Worm (Caenorhabditis elegans) whole organism, L3 larva: ENCODE data around the gene F14F9.5.

Experiments
- R02D3.7 ChIP-seq: fragments of 150-350 bp; optimal IDR thresholded peaks from 2 replicates; lab custom pipeline; 2014; ENCODE audit warnings: missing biosample characterization, missing genetic modification characterization
- ZK546.5 ChIP-seq: sonication (generic microtip); optimal IDR thresholded peaks from 2 replicates; lab custom pipeline; 2017; ENCODE audit warnings: missing biosample characterization, missing genetic modification characterization
- aly-2 ChIP-seq: fragments of 150-350 bp; optimal IDR thresholded peaks from 2 replicates; lab custom pipeline; 2014; ENCODE audit warnings: missing biosample characterization, missing genetic modification characterization
- ceh-16 ChIP-seq: sonication (generic microtip); optimal IDR thresholded peaks from 2 replicates; lab custom pipeline; 2017; ENCODE audit warnings: missing biosample characterization, missing genetic modification characterization
- ceh-28 ChIP-seq: fragments of 150-350 bp; optimal IDR thresholded peaks from 2 replicates; lab custom pipeline; 2014; ENCODE audit warnings: missing biosample characterization, missing genetic modification reagents, missing genetic modification characterization
- ceh-82 ChIP-seq: fragments of 150-350 bp; optimal IDR thresholded peaks from 2 replicates; lab custom pipeline; 2014; ENCODE audit warnings: missing biosample characterization, missing genetic modification characterization
- ceh-9 ChIP-seq: sonication (generic microtip); optimal IDR thresholded peaks from 2 replicates; lab custom pipeline; 2018; ENCODE audit warnings: missing biosample characterization, missing genetic modification characterization
- daf-12 ChIP-seq: fragments of 150-350 bp; optimal IDR thresholded peaks from 2 replicates; lab custom pipeline; 2014; ENCODE audit warnings: missing biosample characterization, missing genetic modification reagents, missing genetic modification characterization
- egl-5 ChIP-seq: fragments of 150-350 bp; optimal IDR thresholded peaks from 2 replicates; lab custom pipeline; 2017; ENCODE audit warnings: missing biosample characterization, missing genetic modification reagents, missing genetic modification characterization, inconsistent platforms
- elt-1 ChIP-seq: fragments of 150-350 bp; optimal IDR thresholded peaks from 2 replicates; lab custom pipeline; 2014; ENCODE audit warnings: missing biosample characterization, missing genetic modification characterization
- fkh-10 ChIP-seq: sonication (generic microtip); optimal IDR thresholded peaks from 2 replicates; lab custom pipeline; 2017; ENCODE audit warnings: missing biosample characterization, missing genetic modification reagents, missing genetic modification characterization
- fkh-2 ChIP-seq: fragments of 150-350 bp; optimal IDR thresholded peaks from 2 replicates; lab custom pipeline; 2014; ENCODE audit warnings: missing biosample characterization, missing genetic modification reagents, missing genetic modification characterization
- fos-1 ChIP-seq: fragments of 150-350 bp; optimal IDR thresholded peaks from 2 replicates; lab custom pipeline; 2014; ENCODE audit warnings: missing biosample characterization, missing genetic modification characterization
- jun-1 ChIP-seq: fragments of 150-350 bp; optimal IDR thresholded peaks from 2 replicates; lab custom pipeline; 2014; ENCODE audit warnings: missing biosample characterization, missing genetic modification reagents, missing genetic modification characterization
- lin-39 ChIP-seq: fragments of 150-350 bp; optimal IDR thresholded peaks from 2 replicates; lab custom pipeline; 2018; ENCODE audit warnings: missing biosample characterization, missing genetic modification reagents, missing genetic modification characterization
- mdl-1 ChIP-seq: fragments of 150-350 bp; optimal IDR thresholded peaks from 2 replicates; lab custom pipeline; 2014; ENCODE audit warnings: missing biosample characterization, missing genetic modification characterization
- mml-1 ChIP-seq: fragments of 150-350 bp; sonication (generic microtip); optimal IDR thresholded peaks from 3 replicates; lab custom pipeline; 2014; ENCODE audit warnings: missing biosample characterization, missing genetic modification characterization
- nfya-1 ChIP-seq: sonication (generic microtip); optimal IDR thresholded peaks from 2 replicates; lab custom pipeline; 2017; ENCODE audit warnings: missing genetic modification characterization, mild to moderate bottlenecking, missing compliant biosample characterization, antibody characterized with exemption, moderate library complexity; ENCODE audit not compliant: insufficient read depth
- nhr-11 ChIP-seq: fragments of 150-350 bp; optimal IDR thresholded peaks from 2 replicates; lab custom pipeline; 2014; ENCODE audit warnings: missing biosample characterization, missing genetic modification characterization
- nhr-12 ChIP-seq: fragments of 150-350 bp; optimal IDR thresholded peaks from 2 replicates; lab custom pipeline; 2014; ENCODE audit warnings: missing biosample characterization, missing genetic modification characterization
- nhr-28 ChIP-seq: fragments of 150-350 bp; optimal IDR thresholded peaks from 2 replicates; lab custom pipeline; 2014; ENCODE audit warnings: missing biosample characterization, missing genetic modification characterization
- pha-4 ChIP-seq: fragments of 150-350 bp; optimal IDR thresholded peaks from 2 replicates; lab custom pipeline; 2014; ENCODE audit warnings: missing biosample characterization, missing genetic modification reagents, missing genetic modification characterization
- pqm-1 ChIP-seq: fragments of 150-350 bp; optimal IDR thresholded peaks from 2 replicates; lab custom pipeline; 2017; ENCODE audit warnings: missing biosample characterization, missing genetic modification characterization, inconsistent platforms
- sea-2 ChIP-seq: fragments of 150-350 bp; sonication (generic microtip); optimal IDR thresholded peaks from 4 replicates; lab custom pipeline; 2014; ENCODE audit warnings: missing biosample characterization, missing genetic modification reagents, missing genetic modification characterization
- skn-1 ChIP-seq: fragments of 150-350 bp; optimal IDR thresholded peaks from 2 replicates; lab custom pipeline; 2014; ENCODE audit warnings: missing biosample characterization, missing genetic modification characterization
- unc-62 ChIP-seq: fragments of 150-350 bp; sonication (generic microtip); optimal IDR thresholded peaks from 4 replicates; lab custom pipeline; 2014; ENCODE audit warnings: missing biosample characterization, missing genetic modification reagents, missing genetic modification characterization
- ztf-4 ChIP-seq: fragments of 150-350 bp; optimal IDR thresholded peaks from 2 replicates; lab custom pipeline; 2014; ENCODE audit warnings: missing biosample characterization, missing genetic modification characterization

Gene F14F9.5

ce11 chrV:5150880-5151279 is 24.0 kb downstream of the F14F9.5 start, which contains the start of gene srh-130:
srh-130 (plus strand) TSS chrV:5151180.
- no peak for TF ChIP-seq nhr-28 (tag; lab: Kevin White, UChicago)
- TF ChIP-seq jun-1 (tag; lab: Kevin White, UChicago): no peak
- no peak for TF ChIP-seq ceh-28
- TF ChIP-seq R02D3.7 (tag; lab: Kevin White, UChicago): no peak
- TF ChIP-seq elt-1 (tag; lab: Kevin White, UChicago): no peak
- TF ChIP-seq nhr-12 (tag; lab: Kevin White, UChicago): no peak
- TF ChIP-seq, all 47 proteins: peak for 0

- TF ChIP-seq mml-1 (tag; lab: Kevin White, UChicago): no peak
These were observed 28.6 kb downstream of the F14F9.5 start, which contains the start of gene srx-38 for ce11 chrV:5155516-5155915. srx-38 (minus strand) TSS chrV:5155616.

ce11 chrV:5157660-5158059 is 30.8 kb downstream of the F14F9.5 start, which contains the start of gene srx-39:
srx-39 (minus strand) TSS chrV:5157760.
- TF ChIP-seq skn-1 (tag; lab: Kevin White, UChicago): no peak
- no peak for TF ChIP-seq R02D3.7 (tag; lab: Kevin White, UChicago)
- TF ChIP-seq daf-12 (tag; lab: Kevin White, UChicago): no peak
- no peak for TF ChIP-seq jun-1 (tag; lab: Kevin White, UChicago)
- no peak for TF ChIP-seq fos-1
- no peak for TF ChIP-seq ZK546.5 (tag; lab: Kevin White, UChicago)
- no peak for TF ChIP-seq nhr-11
- no peak for TF ChIP-seq pqm-1

- TF ChIP-seq R02D3.7 (tag; lab: Kevin White, UChicago) (no peak), fkh-10 (no peak), daf-12 (tag; lab: Kevin White, UChicago) (no peak), ceh-28 (no peak), lin-39 (no peak), pqm-1 (no peak), ZK546.5 (tag; lab: Kevin White, UChicago) (no peak), jun-1 (tag; lab: Kevin White, UChicago) (no peak), sea-2 (GFP tag; lab: Kevin White, UChicago) (no peak), ceh-9 (tag; lab: Kevin White, UChicago) (no peak), fkh-2 (tag; lab: Kevin White, UChicago) (no peak), nhr-11 (no peak), elt-1 (tag; lab: Kevin White, UChicago) (no peak), fos-1 (no peak), ztf-4 (no peak), nfya-1 (tag; lab: Kevin White, UChicago) (no peak)
These were observed 31.4 kb downstream of the F14F9.5 start, which contains the start of gene abu-15 for ce11 chrV:5158302-5158701. abu-15 (plus strand) TSS chrV:5158602.

- no peak for TF ChIP-seq skn-1 (tag; lab: Kevin White, UChicago)
These were observed 34.9 kb downstream of the F14F9.5 start, which contains the start of gene abu-6 for ce11 chrV:5161792-5162191. abu-6 (minus strand) TSS chrV:5161892.

- TF ChIP-seq mdl-1: no peak
- TF ChIP-seq ceh-82 (tag; lab: Kevin White, UChicago): no peak
- no peak for TF ChIP-seq sea-2 (GFP tag; lab: Kevin White, UChicago)
- TF ChIP-seq, all 47 proteins: peak for 0
These were observed 37.8 kb downstream of the F14F9.5 start, which contains the start of gene abu-7 for ce11 chrV:5164682-5165081. abu-7 (minus strand) TSS chrV:5164782.

- TF ChIP-seq R02D3.7 (tag; lab: Kevin White, UChicago) (no peak), ceh-16 (tag; lab: Kevin White, UChicago) (no peak), egl-5 (tag; lab: Kevin White, UChicago) (no peak), mdl-1 (no peak), unc-62 (GFP tag; lab: Kevin White, UChicago) (no peak), aly-2 (tag; lab: Kevin White, UChicago) (no peak), nhr-12 (tag; lab: Kevin White, UChicago) (no peak), pha-4 (no peak)
These were observed 38.5 kb downstream of the F14F9.5 start, which contains the start of gene srw-140 for ce11 chrV:5165426-5165825. srw-140 (plus strand) TSS chrV:5165726.

ce11 chrV:5169586-5169985 is 42.7 kb downstream of the F14F9.5 start, which contains the start of gene srt-64:
srt-64 (minus strand) TSS chrV:5169686.
- TF ChIP-seq nhr-28 (tag; lab: Kevin White, UChicago): no peak
